Worm (Caenorhabditis elegans): ENCODE data around the gene pfd-5.
A peak's percentile ranks its signal among the peaks of the same experiment; 100 is the strongest.

- TF ChIP-seq jun-1 (tag; optimal IDR thresholded peaks at IDR 0.05) (peak; percentile 65), unc-62 (GFP tag; optimal IDR thresholded peaks at IDR 0.05 in 1 of 2) (peak in 1 of 2 experiments; percentile 99), unc-62 (tag; optimal IDR thresholded peaks at IDR 0.05) (no peak)
Observed at ce11 chrIII:7153747-7154238, 44.9 kb downstream of the pfd-5 start, which contains the start of gene ogt-1.
